Worm (Caenorhabditis elegans) whole organism, young adult: ENCODE measurements around the gene rsp-1.

Source experiments
- T07F8.4 ChIP-seq: sonication (generic microtip); optimal IDR thresholded peaks from 2 replicates; lab custom pipeline; 2016; ENCODE audit warnings: mild to moderate bottlenecking, missing genetic modification characterization, moderate library complexity, missing compliant biosample characterization
- Y79H2A.3 ChIP-seq: fragments of 200-800 bp; sonication (Bioruptor generic); conservative IDR thresholded peaks from 2 replicates; pipeline ENCODE4 v1.3.6; 2022; ENCODE audit warnings: missing genetic modification reagents, missing genetic modification characterization, missing compliant biosample characterization
- ama-1 ChIP-seq, 3 experiments: fragments of 150-350 bp in 1 of 3; sonication (generic microtip) in 2 of 3; optimal IDR thresholded peaks; 2 replicates each; lab custom pipeline; 2014 to 2018; ENCODE audit warnings: missing biosample characterization in 2 of 3, missing genetic modification characterization in 2 of 3, missing genetic modification reagents in 2 of 3
- repo-1 ChIP-seq: sonication (generic microtip); optimal IDR thresholded peaks from 2 replicates; lab custom pipeline; 2017; ENCODE audit warnings: mild to moderate bottlenecking, missing genetic modification characterization, missing compliant biosample characterization
- snpc-1.1 ChIP-seq: sonication (generic microtip); optimal IDR thresholded peaks from 2 replicates; lab custom pipeline; 2017; ENCODE audit warnings: missing genetic modification characterization, mild to moderate bottlenecking, missing compliant biosample characterization, antibody characterized with exemption, moderate library complexity, missing genotype, missing genetic modification reagents; ENCODE audit not compliant: insufficient read depth
- unc-62 ChIP-seq: fragments of 150-350 bp; optimal IDR thresholded peaks from 2 replicates; lab custom pipeline; 2014; ENCODE audit warnings: missing biosample characterization, missing genetic modification reagents, missing genetic modification characterization
- ztf-3 ChIP-seq: fragments of 200-800 bp; sonication (Bioruptor generic); optimal IDR thresholded peaks from 2 replicates; lab custom pipeline; 2018; ENCODE audit warnings: mild to moderate bottlenecking, missing genetic modification characterization, missing compliant biosample characterization

ce11 chrII:11444973-11445372, 8.2 kb upstream of the rsp-1 start, which contains the start of gene W02B12.13:
- TF ChIP-seq T07F8.4 (no peak), Y79H2A.3 (GFP tag; lab: Robert Waterston, UW) (no peak), ztf-3 (no peak), ama-1 (optimal IDR thresholded peaks at IDR 0.05; lab: Kevin White, UChicago) (no peak), ama-1 (GFP tag; optimal IDR thresholded peaks at IDR 0.05; lab: Kevin White, UChicago) (no peak), snpc-1.1 (tag; lab: Kevin White, UChicago) (no peak), unc-62 (GFP tag; lab: Kevin White, UChicago) (no peak), repo-1 (no peak)
